Worm (Caenorhabditis elegans): ENCODE measurements around the gene wars-1.

wars-1 gene

DNA sequence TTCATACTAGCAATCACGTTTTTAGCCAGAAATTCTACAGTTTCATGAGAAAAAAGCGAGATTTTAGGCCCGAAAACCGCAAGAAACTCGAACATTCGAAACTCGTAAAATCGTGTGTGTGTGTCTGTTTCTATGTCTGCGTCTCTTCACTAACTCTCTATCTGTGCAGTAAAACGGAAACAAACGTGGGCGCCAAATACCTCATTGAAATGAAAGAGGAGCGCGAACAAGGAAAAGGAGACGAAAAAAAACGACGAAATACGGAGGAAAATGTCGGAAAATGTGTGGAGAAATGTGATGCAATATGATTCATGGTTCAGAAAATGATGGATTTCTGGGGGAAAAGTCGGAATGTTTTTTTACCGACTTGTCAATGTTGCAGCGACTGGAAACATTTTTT, 9.5 kb upstream of the wars-1 start (continued):
- TF ChIP-seq sox-4 (tag; optimal IDR thresholded peaks at IDR 0.05) = no peak
- no peak for TF ChIP-seq ceh-90 (tag; optimal IDR thresholded peaks at IDR 0.05)
- no peak for TF ChIP-seq sptf-1 (tag; optimal IDR thresholded peaks at IDR 0.05)
- TF ChIP-seq skn-1 (tag; optimal IDR thresholded peaks at IDR 0.05) = peak; percentile 39
- no peak for TF ChIP-seq snpc-4 (tag; optimal IDR thresholded peaks at IDR 0.05)
- TF ChIP-seq mdl-1 (tag; optimal IDR thresholded peaks at IDR 0.05) = peak in 1 of 2 experiments; percentile 41
- TF ChIP-seq tlp-1 (tag; optimal IDR thresholded peaks at IDR 0.05) = no peak
- TF ChIP-seq nhr-11 (tag; optimal IDR thresholded peaks at IDR 0.05) = no peak
- peak; percentile 27 to 37 for TF ChIP-seq lin-35 (GFP tag; optimal IDR thresholded peaks at IDR 0.05)
- TF ChIP-seq jun-1 (tag; optimal IDR thresholded peaks at IDR 0.05) = no peak
- no peak for TF ChIP-seq mef-2 (tag; optimal IDR thresholded peaks at IDR 0.05)
- no peak for TF ChIP-seq hlh-17 (GFP tag; optimal IDR thresholded peaks at IDR 0.05; ENCODE audit: borderline replicate concordance)
- no peak for TF ChIP-seq zip-4 (GFP tag; optimal IDR thresholded peaks at IDR 0.05)
- no peak for TF ChIP-seq irx-1 (tag; optimal IDR thresholded peaks at IDR 0.05)
- TF ChIP-seq efl-1 (optimal IDR thresholded peaks at IDR 0.05) = peak; percentile 36 to 40
- peak in 1 of 2 experiments; percentile 7 for TF ChIP-seq efl-1 (GFP tag; optimal IDR thresholded peaks at IDR 0.05 in 1 of 2)
- peak; percentile 9 for TF ChIP-seq fkh-8 (tag; optimal IDR thresholded peaks at IDR 0.05)
- no peak for TF ChIP-seq grh-1 (GFP tag; IDR thresholded peaks at IDR 0.05)
- TF ChIP-seq C04F5.9 (tag; optimal IDR thresholded peaks at IDR 0.05) = no peak
- no peak for TF ChIP-seq vab-15 (tag; optimal IDR thresholded peaks at IDR 0.05)
- TF ChIP-seq efl-3 (GFP tag; optimal IDR thresholded peaks at IDR 0.05) = no peak
- TF ChIP-seq nhr-90 (tag; optimal IDR thresholded peaks at IDR 0.05; ENCODE audit: poor library complexity) = no peak
- TF ChIP-seq nhr-28 (tag; optimal IDR thresholded peaks at IDR 0.05) = no peak
- no peak for TF ChIP-seq fos-1 (tag; optimal IDR thresholded peaks at IDR 0.05)
- TF ChIP-seq xbp-1 (tag; optimal IDR thresholded peaks at IDR 0.05) = no peak
- no peak for TF ChIP-seq nhr-12 (tag; optimal IDR thresholded peaks at IDR 0.05)
- peak; percentile 79 for TF ChIP-seq lin-14 (GFP tag; optimal IDR thresholded peaks at IDR 0.05)
- TF ChIP-seq F16B12.6 (tag; optimal IDR thresholded peaks at IDR 0.05) = peak; percentile 22
- TF ChIP-seq elt-3 (tag; optimal IDR thresholded peaks at IDR 0.05) = peak in 2 of 6 experiments; percentile 3 to 6
- TF ChIP-seq lsy-2 (tag; optimal IDR thresholded peaks at IDR 0.05) = peak in 1 of 2 experiments; percentile 34
- TF ChIP-seq mab-9 (GFP tag; IDR thresholded peaks at IDR 0.05) = no peak
- TF ChIP-seq nhr-76 (tag; optimal IDR thresholded peaks at IDR 0.05) = no peak
- TF ChIP-seq tbx-2 (tag; optimal IDR thresholded peaks at IDR 0.05) = no peak
- TF ChIP-seq sup-37 (GFP tag; optimal IDR thresholded peaks at IDR 0.05) = no peak

ce11 chrV:18854788-18855187, 4.2 kb downstream of the wars-1 start:
- no peak for TF ChIP-seq nhr-71 (tag; optimal IDR thresholded peaks at IDR 0.05)
- no peak for TF ChIP-seq efl-1 (optimal IDR thresholded peaks at IDR 0.05)
- peak in 1 of 2 experiments; percentile 29 for TF ChIP-seq efl-1 (GFP tag; optimal IDR thresholded peaks at IDR 0.05 in 1 of 2)

DNA sequence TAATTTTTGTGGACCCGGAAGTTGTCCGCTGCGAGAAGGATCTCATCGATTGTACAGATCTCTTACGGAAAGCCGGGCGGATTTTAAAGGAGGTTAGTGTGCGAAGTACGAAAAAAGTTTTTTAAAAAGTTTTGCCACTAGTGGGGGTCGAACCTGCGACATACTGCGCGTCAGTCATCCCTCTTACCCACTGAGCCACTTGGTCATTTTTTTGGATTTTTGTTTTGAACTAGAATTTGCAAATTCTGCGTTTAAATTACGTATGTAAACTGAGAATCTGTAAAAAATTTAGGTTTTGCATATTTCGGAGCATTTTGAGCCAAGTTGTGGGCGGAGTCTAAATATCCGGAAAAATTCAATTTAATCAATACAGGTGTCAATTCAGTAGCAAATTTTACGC, 10.4 kb downstream of the wars-1 start:
- no peak for TF ChIP-seq nhr-85 (tag)
- no peak for TF ChIP-seq efl-1 (optimal IDR thresholded peaks at IDR 0.05)
- peak in 1 of 2 experiments; percentile 42 for TF ChIP-seq efl-1 (GFP tag; optimal IDR thresholded peaks at IDR 0.05 in 1 of 2)

- TF ChIP-seq C16A3.4 (tag; optimal IDR thresholded peaks at IDR 0.05) (no peak), nhr-76 (tag; optimal IDR thresholded peaks at IDR 0.05) (no peak), egl-13 (tag; optimal IDR thresholded peaks at IDR 0.05) (no peak), dsc-1 (tag; optimal IDR thresholded peaks at IDR 0.05) (peak; percentile 4), lin-13 (GFP tag; optimal IDR thresholded peaks at IDR 0.05) (no peak), rnt-1 (tag; optimal IDR thresholded peaks at IDR 0.05) (no peak), unc-130 (tag; optimal IDR thresholded peaks at IDR 0.05) (no peak), fkh-8 (tag; optimal IDR thresholded peaks at IDR 0.05) (peak; percentile 1), nhr-90 (tag; optimal IDR thresholded peaks at IDR 0.05; ENCODE audit: poor library complexity) (no peak), aha-1 (tag; optimal IDR thresholded peaks at IDR 0.05) (no peak), efl-1 (optimal IDR thresholded peaks at IDR 0.05) (no peak), efl-1 (GFP tag; optimal IDR thresholded peaks at IDR 0.05 in 1 of 2) (no peak), nhr-28 (tag; optimal IDR thresholded peaks at IDR 0.05) (no peak), unc-98 (GFP tag; IDR thresholded peaks at IDR 0.05) (no peak)
These were observed 12.5 kb downstream of the wars-1 start, which contains the start of gene nhr-230 for ce11 chrV:18846480-18846879. TSS of gene nhr-230 (plus strand) at chrV:18846780.

Data from whole organism, L1 larva.